Fruit fly (Drosophila melanogaster): Measurements from ENCODE around the gene Arl2.

The Arl2 gene

dm6 chr3R:8347835-8348234, 6.9 kb downstream of the Arl2 start:
- TF ChIP-seq MESR4 (GFP tag; optimal IDR thresholded peaks at IDR 0.05) (peak; percentile 12), da (GFP tag; optimal IDR thresholded peaks at IDR 0.05) (no peak), CG5953 (GFP tag; IDR thresholded peaks at IDR 0.05) (no peak), Ets65A (GFP tag) (peak; percentile 88), Sry-β (GFP tag; optimal IDR thresholded peaks at IDR 0.05) (no peak), Med (GFP tag) (peak; percentile 55), ERR (GFP tag; optimal IDR thresholded peaks at IDR 0.05) (no peak), CG9609 (GFP tag; optimal IDR thresholded peaks at IDR 0.05) (no peak)

dm6 chr3R:8349106-8349448, 8.2 kb downstream of the Arl2 start:
- TF ChIP-seq vfl (GFP tag; optimal IDR thresholded peaks at IDR 0.05) (no peak), CG2712 (tag; optimal IDR thresholded peaks at IDR 0.05) (no peak), CG1832 (GFP tag; optimal IDR thresholded peaks at IDR 0.05) (no peak), dimm (GFP tag; IDR thresholded peaks at IDR 0.05) (no peak), salm (tag; optimal IDR thresholded peaks at IDR 0.05) (no peak), cato (GFP tag; optimal IDR thresholded peaks at IDR 0.05; ENCODE audit: borderline replicate concordance) (no peak), CG12391 (tag; optimal IDR thresholded peaks at IDR 0.05) (no peak), fru (optimal IDR thresholded peaks at IDR 0.05) (no peak), CG7357 (GFP tag; IDR thresholded peaks at IDR 0.05) (no peak), Dp (GFP tag; optimal IDR thresholded peaks at IDR 0.05) (peak; percentile 71), E2f2 (GFP tag; IDR thresholded peaks at IDR 0.05) (peak; percentile 81), CG34224 (GFP tag; IDR thresholded peaks at IDR 0.05; ENCODE audit: partially characterized antibody) (no peak), cwo (GFP tag; optimal IDR thresholded peaks at IDR 0.05) (no peak), CG2199 (GFP tag; IDR thresholded peaks at IDR 0.05) (no peak), BtbVII (GFP tag; optimal IDR thresholded peaks at IDR 0.05) (no peak), Oli (tag; optimal IDR thresholded peaks at IDR 0.05) (no peak), MESR4 (GFP tag; optimal IDR thresholded peaks at IDR 0.05) (peak; percentile 28), CG6175 (GFP tag; IDR thresholded peaks at IDR 0.05) (no peak), lola (GFP tag; optimal IDR thresholded peaks at IDR 0.05) (no peak), Sin3A (optimal IDR thresholded peaks at IDR 0.05) (no peak), CG7372 (GFP tag; IDR thresholded peaks at IDR 0.05) (no peak), CG13296 (GFP tag; optimal IDR thresholded peaks at IDR 0.05) (no peak), slp2 (GFP tag; optimal IDR thresholded peaks at IDR 0.05) (no peak), grn (GFP tag; optimal IDR thresholded peaks at IDR 0.05) (no peak), pros (GFP tag; optimal IDR thresholded peaks at IDR 0.05) (no peak), CG10267 (tag; optimal IDR thresholded peaks at IDR 0.05) (no peak), CG32532 (GFP tag; IDR thresholded peaks at IDR 0.05) (no peak), sc (optimal IDR thresholded peaks at IDR 0.05) (no peak), sc (GFP tag; optimal IDR thresholded peaks at IDR 0.05) (no peak), CG6791 (GFP tag; IDR thresholded peaks at IDR 0.05; ENCODE audit: partially characterized antibody) (no peak), bbx (GFP tag; IDR thresholded peaks at IDR 0.05; ENCODE audit: partially characterized antibody) (peak; percentile 13; the same call in 1 of the 2 replicates), en (GFP tag; optimal IDR thresholded peaks at IDR 0.05) (no peak), CG11723 (GFP tag; optimal IDR thresholded peaks at IDR 0.05) (no peak), Xbp1 (GFP tag; optimal IDR thresholded peaks at IDR 0.05) (peak; percentile 89), trh (GFP tag; optimal IDR thresholded peaks at IDR 0.05) (no peak), B-H2 (GFP tag; optimal IDR thresholded peaks at IDR 0.05) (no peak), CG4424 (GFP tag; optimal IDR thresholded peaks at IDR 0.05) (no peak), CG2116 (GFP tag; optimal IDR thresholded peaks at IDR 0.05) (no peak), Nf-YC (tag; optimal IDR thresholded peaks at IDR 0.05) (no peak), CG8089 (GFP tag; optimal IDR thresholded peaks at IDR 0.05) (no peak), CG3163 (GFP tag; optimal IDR thresholded peaks at IDR 0.05) (no peak), CTCF (GFP tag; optimal IDR thresholded peaks at IDR 0.05) (no peak), dm (GFP tag; optimal IDR thresholded peaks at IDR 0.05) (no peak), HmgZ (tag; optimal IDR thresholded peaks at IDR 0.05) (no peak), Blimp-1 (GFP tag; optimal IDR thresholded peaks at IDR 0.05) (no peak)

Measured in whole organism, embryonic.